Fruit fly (Drosophila melanogaster) whole organism, adult: ENCODE measurements around the gene ZnT77C.
A peak's percentile ranks its signal among the peaks of the same experiment; 100 is the strongest.

Experiments used
- CG14711 ChIP-seq: fragments of 200-800 bp; sonication (Bioruptor generic); optimal IDR thresholded peaks from 2 replicates; lab custom pipeline; 2018; ENCODE audit warnings: missing biosample characterization, mild to moderate bottlenecking, missing genetic modification characterization, moderate library complexity
- CG33017 ChIP-seq: fragments of 200-800 bp; sonication (Bioruptor generic); optimal IDR thresholded peaks from 2 replicates; lab custom pipeline; 2018; ENCODE audit warnings: missing biosample characterization, mild to moderate bottlenecking, missing genetic modification characterization, moderate library complexity
- CG5204 ChIP-seq: fragments of 200-800 bp; sonication (Bioruptor generic); optimal IDR thresholded peaks from 2 replicates; lab custom pipeline; 2016; ENCODE audit warnings: missing biosample characterization, missing genetic modification characterization
- CG7101 ChIP-seq: fragments of 200-800 bp; sonication (Bioruptor generic); optimal IDR thresholded peaks from 2 replicates; lab custom pipeline; 2018; ENCODE audit warnings: missing biosample characterization, mild to moderate bottlenecking, missing genetic modification characterization, moderate library complexity
- Mnt ChIP-seq: fragments of 200-800 bp; sonication (Bioruptor generic); optimal IDR thresholded peaks from 2 replicates; lab custom pipeline; 2016; ENCODE audit warnings: missing biosample characterization, mild to moderate bottlenecking, missing genetic modification characterization
- bab1 ChIP-seq: fragments of 200-800 bp; sonication (Bioruptor generic); optimal IDR thresholded peaks from 3 replicates; lab custom pipeline; 2019; ENCODE audit warnings: missing biosample characterization, mild to moderate bottlenecking, missing genetic modification characterization, moderate library complexity
- kay ChIP-seq: fragments of 200-800 bp; sonication (Bioruptor generic); peaks from one replicate; lab custom pipeline; 2016; ENCODE audit warnings: missing biosample characterization, missing genetic modification characterization, borderline replicate concordance
- toe ChIP-seq: fragments of 200-800 bp; sonication (Bioruptor generic); optimal IDR thresholded peaks from 2 replicates; lab custom pipeline; 2016; ENCODE audit warnings: missing biosample characterization, missing genetic modification characterization

dm6 chr3L:20529918-20530317, 35.2 kb upstream of the ZnT77C start:
- TF ChIP-seq kay (peak; percentile 76), CG5204 (no peak), CG14711 (no peak), bab1 (no peak), CG33017 (no peak), CG7101 (tag; lab: Kevin White, UChicago) (no peak), Mnt (no peak), toe (GFP tag; lab: Kevin White, UChicago) (no peak)
